Fruit fly (Drosophila melanogaster): ENCODE results near the gene chrb.

The chrb gene

dm6 chr3L:11534391-11535246 lies 47.3 kb downstream of the chrb start (continued):
- no peak for TF ChIP-seq CG3032 (tag; optimal IDR thresholded peaks at IDR 0.05)
- TF ChIP-seq dsx (GFP tag; optimal IDR thresholded peaks at IDR 0.05; ENCODE audit: poor library complexity, severe bottlenecking): no peak
- TF ChIP-seq achi (GFP tag; optimal IDR thresholded peaks at IDR 0.05): peak; percentile 35
- peak; percentile 56; the same call in 1 of the 2 replicates for TF ChIP-seq CG15336 (GFP tag; IDR thresholded peaks at IDR 0.05)
- TF ChIP-seq salr (GFP tag; optimal IDR thresholded peaks at IDR 0.05): no peak
- no peak for TF ChIP-seq spab (GFP tag; optimal IDR thresholded peaks at IDR 0.05)
- no peak for TF ChIP-seq CG6854 (GFP tag; optimal IDR thresholded peaks at IDR 0.05)
- no peak for TF ChIP-seq CG1621 (tag; optimal IDR thresholded peaks at IDR 0.05)

- TF ChIP-seq net (GFP tag; optimal IDR thresholded peaks at IDR 0.05) (no peak), Gug (GFP tag; IDR thresholded peaks at IDR 0.05) (no peak), OdsH (GFP tag; optimal IDR thresholded peaks at IDR 0.05) (peak; percentile 33), CG31627 (GFP tag; optimal IDR thresholded peaks at IDR 0.05) (peak; percentile 37), Eip78C (GFP tag) (peak; percentile 70), spab (GFP tag; optimal IDR thresholded peaks at IDR 0.05) (no peak), CG8119 (GFP tag; IDR thresholded peaks at IDR 0.05) (peak; percentile 66), Sox15 (GFP tag; optimal IDR thresholded peaks at IDR 0.05) (no peak), ss (GFP tag; optimal IDR thresholded peaks at IDR 0.05) (no peak), CG16779 (tag; optimal IDR thresholded peaks at IDR 0.05) (no peak), CG3032 (tag; optimal IDR thresholded peaks at IDR 0.05) (no peak), lz (GFP tag; optimal IDR thresholded peaks at IDR 0.05) (no peak), CG6276 (GFP tag; optimal IDR thresholded peaks at IDR 0.05) (no peak), Hr39 (GFP tag; optimal IDR thresholded peaks at IDR 0.05) (peak; percentile 34), pdm3 (GFP tag; optimal IDR thresholded peaks at IDR 0.05) (peak; percentile 32), CG10631 (GFP tag; optimal IDR thresholded peaks at IDR 0.05) (peak; percentile 3), CG8319 (GFP tag; optimal IDR thresholded peaks at IDR 0.05) (no peak), CG6792 (GFP tag; optimal IDR thresholded peaks at IDR 0.05) (peak; percentile 25), Ets21C (GFP tag; optimal IDR thresholded peaks at IDR 0.05) (peak; percentile 4), fkh (GFP tag; optimal IDR thresholded peaks at IDR 0.05) (no peak), CG11294 (GFP tag; IDR thresholded peaks at IDR 0.05) (no peak), fd85E (GFP tag; optimal IDR thresholded peaks at IDR 0.05) (no peak), topi (GFP tag; optimal IDR thresholded peaks at IDR 0.05) (peak; percentile 50), esn (GFP tag; optimal IDR thresholded peaks at IDR 0.05) (peak; percentile 37), CG15336 (GFP tag; IDR thresholded peaks at IDR 0.05) (peak; percentile 71), CG7368 (GFP tag; optimal IDR thresholded peaks at IDR 0.05) (peak; percentile 12), cyc (GFP tag; optimal IDR thresholded peaks at IDR 0.05) (peak; percentile 63), CG34406 (GFP tag; optimal IDR thresholded peaks at IDR 0.05) (peak; percentile 1), CG6163 (GFP tag; IDR thresholded peaks at IDR 0.05) (peak; percentile 79), dsx (GFP tag; optimal IDR thresholded peaks at IDR 0.05; ENCODE audit: poor library complexity, severe bottlenecking) (no peak), CG6854 (GFP tag; optimal IDR thresholded peaks at IDR 0.05) (no peak), Hr38 (GFP tag; optimal IDR thresholded peaks at IDR 0.05) (no peak), CG6808 (GFP tag; optimal IDR thresholded peaks at IDR 0.05) (no peak), CG11902 (GFP tag; optimal IDR thresholded peaks at IDR 0.05) (no peak), svp (GFP tag) (peak; percentile 52), dac (GFP tag; optimal IDR thresholded peaks at IDR 0.05) (no peak), Sox102F (GFP tag; optimal IDR thresholded peaks at IDR 0.05) (peak; percentile 31), CG10669 (GFP tag; optimal IDR thresholded peaks at IDR 0.05) (no peak), CG32006 (GFP tag; optimal IDR thresholded peaks at IDR 0.05) (peak; percentile 22), CG3919 (GFP tag; optimal IDR thresholded peaks at IDR 0.05) (peak; percentile 44), Smox (GFP tag; optimal IDR thresholded peaks at IDR 0.05) (peak; percentile 23), Eip75B (GFP tag; optimal IDR thresholded peaks at IDR 0.05) (no peak), Hr4 (GFP tag; optimal IDR thresholded peaks at IDR 0.05) (peak; percentile 10), acj6 (GFP tag; optimal IDR thresholded peaks at IDR 0.05) (peak; percentile 46), eg (GFP tag; IDR thresholded peaks at IDR 0.05) (peak; percentile 67)
Observed at dm6 chr3L:11536132-11536531, 48.8 kb downstream of the chrb start.
